Worm (Caenorhabditis elegans): ENCODE data around the gene T28D9.11.

T28D9.11 gene

DNA sequence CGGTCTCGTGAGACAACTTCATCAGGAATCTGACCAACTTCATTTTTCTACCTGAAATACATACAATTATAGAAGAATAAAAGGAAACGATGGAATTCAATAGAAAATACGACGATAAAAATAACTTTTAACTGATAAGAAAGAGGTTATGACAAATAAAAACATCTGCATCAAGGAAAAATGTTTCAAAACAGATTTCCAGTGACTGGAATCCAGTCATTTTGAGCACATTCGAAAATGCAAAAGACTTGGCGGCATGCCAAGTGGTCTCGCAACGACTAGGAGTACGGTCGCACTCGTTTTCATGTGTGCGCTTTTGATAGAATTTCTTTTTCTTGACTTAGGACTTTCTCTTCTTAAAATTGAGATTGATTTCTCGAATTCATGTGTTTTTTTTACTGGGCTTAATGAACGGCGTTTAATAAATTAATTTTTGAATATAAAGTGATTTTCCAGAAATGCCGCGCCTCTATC, 2.0 kb downstream of the T28D9.11 start, which contains the start of the genes snr-3 and rsp-5 (continued):
- no peak for TF ChIP-seq sox-4 (tag; optimal IDR thresholded peaks at IDR 0.05)
- no peak for TF ChIP-seq egl-27 (tag; optimal IDR thresholded peaks at IDR 0.05)
- TF ChIP-seq irx-1 (tag; optimal IDR thresholded peaks at IDR 0.05): peak; percentile 22
- TF ChIP-seq C04F5.9 (tag; optimal IDR thresholded peaks at IDR 0.05): no peak
- no peak for TF ChIP-seq hlh-17 (GFP tag; optimal IDR thresholded peaks at IDR 0.05; ENCODE audit: borderline replicate concordance)
- TF ChIP-seq vab-15 (tag; optimal IDR thresholded peaks at IDR 0.05): no peak
- TF ChIP-seq nhr-47 (tag; optimal IDR thresholded peaks at IDR 0.05): peak; percentile 71
- TF ChIP-seq nhr-85 (tag): peak; percentile 84
- peak; percentile 51 for TF ChIP-seq nhr-90 (tag; optimal IDR thresholded peaks at IDR 0.05; ENCODE audit: poor library complexity)
- peak; percentile 81 for TF ChIP-seq nhr-71 (tag; optimal IDR thresholded peaks at IDR 0.05)
- no peak for TF ChIP-seq lin-39 (tag; optimal IDR thresholded peaks at IDR 0.05)

DNA sequence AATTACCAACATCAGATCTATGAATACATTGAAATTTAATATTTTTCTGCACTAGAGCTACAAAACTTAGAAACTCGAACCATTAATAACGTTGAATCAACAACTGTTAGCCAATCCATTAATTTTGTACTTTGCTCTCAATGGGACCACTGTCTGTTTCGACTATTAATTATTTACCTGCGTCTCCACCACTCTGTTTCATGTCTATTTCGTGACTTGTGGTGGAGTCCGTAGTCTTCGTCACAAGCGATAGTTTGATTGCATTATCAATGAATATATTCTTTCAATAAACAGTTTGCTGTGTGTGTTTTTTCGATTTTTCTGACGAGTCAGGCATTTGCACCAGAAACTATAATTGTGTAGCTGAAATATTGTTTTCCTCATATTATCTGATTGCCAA, 5.4 kb downstream of the T28D9.11 start:
- TF ChIP-seq lsy-2 (tag; optimal IDR thresholded peaks at IDR 0.05) (peak; percentile 36 to 40), pag-3 (tag; optimal IDR thresholded peaks at IDR 0.05; ENCODE audit: borderline replicate concordance, insufficient read depth) (no peak), unc-30 (tag; optimal IDR thresholded peaks at IDR 0.05) (no peak), lin-39 (tag; optimal IDR thresholded peaks at IDR 0.05) (peak; percentile 59), nhr-20 (tag; optimal IDR thresholded peaks at IDR 0.05) (peak; percentile 41), nhr-71 (tag; optimal IDR thresholded peaks at IDR 0.05) (peak; percentile 72), unc-130 (tag; optimal IDR thresholded peaks at IDR 0.05) (peak; percentile 25), tbx-2 (tag; optimal IDR thresholded peaks at IDR 0.05) (no peak), C16A3.4 (tag; optimal IDR thresholded peaks at IDR 0.05) (no peak), elt-2 (tag; optimal IDR thresholded peaks at IDR 0.05) (peak; percentile 2), hlh-4 (tag; optimal IDR thresholded peaks at IDR 0.05) (no peak), isw-1 (GFP tag; IDR thresholded peaks at IDR 0.05) (no peak), nhr-84 (tag; optimal IDR thresholded peaks at IDR 0.05) (no peak), ztf-4 (tag; optimal IDR thresholded peaks at IDR 0.05) (no peak), hlh-17 (GFP tag; optimal IDR thresholded peaks at IDR 0.05; ENCODE audit: borderline replicate concordance) (no peak), ets-5 (GFP tag; IDR thresholded peaks at IDR 0.05) (no peak), jun-1 (tag; optimal IDR thresholded peaks at IDR 0.05) (no peak), sptf-1 (tag; optimal IDR thresholded peaks at IDR 0.05) (no peak), nhr-19 (GFP tag; conservative IDR thresholded peaks at IDR 0.05) (peak; percentile 78), vab-15 (tag; optimal IDR thresholded peaks at IDR 0.05) (peak; percentile 37), lin-35 (GFP tag; optimal IDR thresholded peaks at IDR 0.05) (peak in 1 of 2 experiments; percentile 2), lin-14 (GFP tag; optimal IDR thresholded peaks at IDR 0.05) (peak; percentile 48), fos-1 (tag; optimal IDR thresholded peaks at IDR 0.05) (no peak), aly-2 (tag; optimal IDR thresholded peaks at IDR 0.05) (no peak), lin-13 (GFP tag; optimal IDR thresholded peaks at IDR 0.05) (no peak), C34B4.2 (tag; optimal IDR thresholded peaks at IDR 0.05) (no peak), nhr-90 (tag; optimal IDR thresholded peaks at IDR 0.05; ENCODE audit: poor library complexity) (no peak), unc-98 (GFP tag; IDR thresholded peaks at IDR 0.05) (no peak), pax-3 (tag; optimal IDR thresholded peaks at IDR 0.05) (no peak), mab-9 (GFP tag; IDR thresholded peaks at IDR 0.05) (no peak), ceh-90 (tag; optimal IDR thresholded peaks at IDR 0.05) (no peak), ama-1 (optimal IDR thresholded peaks at IDR 0.05) (no peak), efl-1 (optimal IDR thresholded peaks at IDR 0.05) (no peak), efl-1 (GFP tag; optimal IDR thresholded peaks at IDR 0.05 in 1 of 2) (no peak), pqm-1 (tag; optimal IDR thresholded peaks at IDR 0.05) (no peak), nhr-85 (tag) (no peak), blmp-1 (tag; optimal IDR thresholded peaks at IDR 0.05) (no peak), rnt-1 (tag; optimal IDR thresholded peaks at IDR 0.05) (peak; percentile 73), lin-15B (tag; optimal IDR thresholded peaks at IDR 0.05) (no peak), snu-23 (GFP tag; optimal IDR thresholded peaks at IDR 0.05) (peak; percentile 34), zip-4 (GFP tag; optimal IDR thresholded peaks at IDR 0.05) (no peak), nhr-11 (tag; optimal IDR thresholded peaks at IDR 0.05) (no peak), hpl-2 (GFP tag; optimal IDR thresholded peaks at IDR 0.05) (no peak)

Measured in whole organism, L1 larva.